Worm (Caenorhabditis elegans) whole organism, mixed stage, embryonic: ENCODE results near the gene dop-2.

Experiments
- mep-1 ChIP-seq: fragments of 150-350 bp; optimal IDR thresholded peaks from 2 replicates; lab custom pipeline; 2017; ENCODE audit warnings: missing biosample characterization, missing genetic modification reagents, missing genetic modification characterization, inconsistent platforms
- sem-2 ChIP-seq: fragments of 200-800 bp; sonication (Bioruptor generic); optimal IDR thresholded peaks from 2 replicates; lab custom pipeline; 2018; ENCODE audit warnings: mild to moderate bottlenecking, missing genetic modification characterization, missing compliant biosample characterization
- unc-62 ChIP-seq: fragments of 150-350 bp; optimal IDR thresholded peaks from 2 replicates; lab custom pipeline; 2014; ENCODE audit warnings: missing biosample characterization, missing genetic modification reagents, missing genetic modification characterization
- ztf-11 ChIP-seq: fragments of 150-350 bp; optimal IDR thresholded peaks from 2 replicates; lab custom pipeline; 2014; ENCODE audit warnings: missing biosample characterization, missing genetic modification characterization

- TF ChIP-seq ztf-11 (tag; lab: Kevin White, UChicago) (no peak), unc-62 (no peak), mep-1 (tag; lab: Kevin White, UChicago) (no peak), sem-2 (GFP tag; lab: Kevin White, UChicago) (no peak)
Measured at ce11 chrV:9620417-9620816, 12.1 kb downstream of the dop-2 start.
